Worm (Caenorhabditis elegans) whole organism, L4 larva: ENCODE data around the gene M151.3.

ENCODE experiments used
- T20F7.1 ChIP-seq: fragments of 200-800 bp; sonication (Bioruptor generic); optimal IDR thresholded peaks from 2 replicates; lab custom pipeline; 2018; ENCODE audit warnings: mild to moderate bottlenecking, missing genetic modification characterization, missing compliant biosample characterization
- ZK546.5 ChIP-seq, 2 experiments: sonication (generic microtip); optimal IDR thresholded peaks; 2 replicates each; lab custom pipeline; 2017; ENCODE audit warnings: missing biosample characterization in 2 of 2, missing genetic modification characterization in 2 of 2
- arid-1 ChIP-seq: fragments of 200-800 bp; sonication (Bioruptor generic); conservative IDR thresholded peaks from 2 replicates; pipeline ENCODE4 v1.3.6; 2022; ENCODE audit warnings: missing genetic modification reagents, missing genetic modification characterization, missing compliant biosample characterization
- attf-4 ChIP-seq: sonication (generic microtip); optimal IDR thresholded peaks from 3 replicates; lab custom pipeline; 2017; ENCODE audit warnings: missing biosample characterization, missing genetic modification characterization
- ces-1 ChIP-seq: fragments of 150-350 bp; sonication (generic microtip); optimal IDR thresholded peaks from 4 replicates; lab custom pipeline; 2014; ENCODE audit warnings: missing biosample characterization, missing genetic modification reagents, missing genetic modification characterization
- cey-2 ChIP-seq: sonication (generic microtip); optimal IDR thresholded peaks from 3 replicates; lab custom pipeline; 2017; ENCODE audit warnings: missing genetic modification characterization, mild to moderate bottlenecking, missing compliant biosample characterization, antibody characterized with exemption, borderline replicate concordance; ENCODE audit not compliant: insufficient read depth
- daf-8 ChIP-seq: fragments of 200-800 bp; sonication (Bioruptor generic); IDR thresholded peaks from 2 replicates; pipeline ENCODE4 v1.3.6; 2022; ENCODE audit warnings: missing genetic modification characterization, missing compliant biosample characterization
- dmd-6 ChIP-seq: fragments of 200-800 bp; sonication (Bioruptor generic); IDR thresholded peaks from 2 replicates; pipeline ENCODE4 v1.3.6; 2022; ENCODE audit warnings: missing genetic modification reagents, missing genetic modification characterization, missing compliant biosample characterization
- dve-1 ChIP-seq: sonication (generic microtip); optimal IDR thresholded peaks from 2 replicates; lab custom pipeline; 2017; ENCODE audit warnings: antibody characterized with exemption, mild to moderate bottlenecking, missing genetic modification characterization, missing compliant biosample characterization; ENCODE audit not compliant: insufficient read depth
- egl-27 ChIP-seq: sonication (generic microtip); optimal IDR thresholded peaks from 3 replicates; lab custom pipeline; 2017; ENCODE audit warnings: missing biosample characterization, missing genetic modification reagents, missing genetic modification characterization
- gei-8 ChIP-seq: fragments of 200-800 bp; sonication (Bioruptor generic); optimal IDR thresholded peaks from 2 replicates; lab custom pipeline; 2018; ENCODE audit warnings: mild to moderate bottlenecking, missing genetic modification characterization, missing compliant biosample characterization
- hif-1 ChIP-seq, 2 experiments: sonication (generic microtip); optimal IDR thresholded peaks; 2 replicates each; lab custom pipeline; 2016 to 2017; ENCODE audit warnings: missing compliant biosample characterization in 2 of 2, missing genetic modification characterization in 2 of 2, missing genetic modification reagents in 2 of 2, missing genotype in 2 of 2, mild to moderate bottlenecking in 1 of 2
- hlh-11 ChIP-seq: fragments of 200-800 bp; sonication (Bioruptor generic); optimal IDR thresholded peaks from 2 replicates; lab custom pipeline; 2018; ENCODE audit warnings: mild to moderate bottlenecking, missing genetic modification characterization, missing compliant biosample characterization
- hlh-30 ChIP-seq: sonication (generic microtip); optimal IDR thresholded peaks from 2 replicates; lab custom pipeline; 2017; ENCODE audit warnings: antibody characterized with exemption, mild to moderate bottlenecking, missing genetic modification characterization, missing compliant biosample characterization; ENCODE audit not compliant: insufficient read depth
- lim-7 ChIP-seq: fragments of 200-800 bp; sonication (Bioruptor generic); IDR thresholded peaks from 2 replicates; pipeline ENCODE4 v1.3.6; 2022; ENCODE audit warnings: missing genetic modification characterization, missing compliant biosample characterization
- lin-13 ChIP-seq: fragments of 150-350 bp; optimal IDR thresholded peaks from 2 replicates; lab custom pipeline; 2014; ENCODE audit warnings: missing biosample characterization, missing genetic modification reagents, missing genetic modification characterization
- lin-15B ChIP-seq: fragments of 150-350 bp; sonication (generic microtip); optimal IDR thresholded peaks from 3 replicates; lab custom pipeline; 2014; ENCODE audit warnings: missing biosample characterization, missing genetic modification characterization
- lin-39 ChIP-seq: fragments of 150-350 bp; optimal IDR thresholded peaks from 2 replicates; lab custom pipeline; 2014; ENCODE audit warnings: missing biosample characterization, missing genetic modification reagents, missing genetic modification characterization
- madf-5 ChIP-seq, 2 experiments: fragments of 200-800 bp; sonication (Bioruptor generic); IDR thresholded peaks; 2 replicates each; pipeline ENCODE4 v1.3.6; 2022; ENCODE audit warnings: missing compliant biosample characterization in 2 of 2, missing genetic modification characterization in 2 of 2
- mdl-1 ChIP-seq, 2 experiments: fragments of 150-350 bp in 1 of 2; sonication (generic microtip) in 1 of 2; optimal IDR thresholded peaks; 2 replicates each; lab custom pipeline; 2014 to 2017; ENCODE audit warnings: missing biosample characterization in 2 of 2, missing genetic modification characterization in 2 of 2
- mes-2 ChIP-seq: sonication (generic microtip); optimal IDR thresholded peaks from 2 replicates; lab custom pipeline; 2016; ENCODE audit warnings: missing genotype, mild to moderate bottlenecking, missing genetic modification characterization, missing compliant biosample characterization; ENCODE audit not compliant: poor library complexity, severe bottlenecking
- mxl-3 ChIP-seq: fragments of 200-800 bp; sonication (Bioruptor generic); optimal IDR thresholded peaks from 2 replicates; lab custom pipeline; 2018; ENCODE audit warnings: mild to moderate bottlenecking, missing genetic modification characterization, missing compliant biosample characterization
- nhr-28 ChIP-seq: fragments of 150-350 bp; optimal IDR thresholded peaks from 2 replicates; lab custom pipeline; 2014; ENCODE audit warnings: missing biosample characterization, missing genetic modification characterization
- nhr-41 ChIP-seq: fragments of 200-800 bp; sonication (Bioruptor generic); IDR thresholded peaks from 2 replicates; pipeline ENCODE4 v1.3.6; 2022; ENCODE audit warnings: missing genetic modification reagents, missing genetic modification characterization, missing compliant biosample characterization
- nhr-42 ChIP-seq: fragments of 200-800 bp; sonication (Bioruptor generic); IDR thresholded peaks from 2 replicates; pipeline ENCODE4 v1.3.6; 2022; ENCODE audit warnings: missing genetic modification characterization, missing compliant biosample characterization
- nhr-48 ChIP-seq: sonication (generic microtip); optimal IDR thresholded peaks from 2 replicates; lab custom pipeline; 2016; ENCODE audit warnings: mild to moderate bottlenecking, missing genetic modification characterization, missing compliant biosample characterization
- nhr-6 ChIP-seq: fragments of 150-350 bp; optimal IDR thresholded peaks from 2 replicates; lab custom pipeline; 2014; ENCODE audit warnings: missing biosample characterization, missing genetic modification characterization
- pqm-1 ChIP-seq: sonication (generic microtip); optimal IDR thresholded peaks from 2 replicates; lab custom pipeline; 2017; ENCODE audit warnings: missing biosample characterization, missing genetic modification characterization
- rbr-2 ChIP-seq: sonication (generic microtip); optimal IDR thresholded peaks from 2 replicates; lab custom pipeline; 2016; ENCODE audit warnings: missing genotype, missing genetic modification characterization, missing compliant biosample characterization
- skn-1 ChIP-seq: fragments of 150-350 bp; optimal IDR thresholded peaks from 2 replicates; lab custom pipeline; 2014; ENCODE audit warnings: missing biosample characterization, missing genetic modification characterization
- snpc-1.2 ChIP-seq: fragments of 200-800 bp; sonication (Bioruptor generic); IDR thresholded peaks from 2 replicates; pipeline ENCODE4 v1.3.6; 2022; ENCODE audit warnings: missing genetic modification reagents, missing genetic modification characterization, missing compliant biosample characterization
- snpc-4 ChIP-seq: fragments of 150-350 bp; optimal IDR thresholded peaks from 2 replicates; lab custom pipeline; 2014; ENCODE audit warnings: missing biosample characterization, missing genetic modification characterization
- spr-1 ChIP-seq: sonication (generic microtip); optimal IDR thresholded peaks from 2 replicates; lab custom pipeline; 2016; ENCODE audit warnings: mild to moderate bottlenecking, missing genetic modification characterization, missing compliant biosample characterization
- tra-1 ChIP-seq: fragments of 200-800 bp; sonication (Bioruptor generic); IDR thresholded peaks from 2 replicates; pipeline ENCODE4 v1.3.6; 2022; ENCODE audit warnings: missing genetic modification reagents, missing genetic modification characterization, missing compliant biosample characterization
- unc-130 ChIP-seq: sonication (generic microtip); optimal IDR thresholded peaks from 2 replicates; lab custom pipeline; 2016; ENCODE audit warnings: missing genetic modification reagents, missing genetic modification characterization, missing compliant biosample characterization
- vab-7 ChIP-seq: fragments of 200-800 bp; sonication (Bioruptor generic); IDR thresholded peaks from 2 replicates; pipeline ENCODE4 v1.3.6; 2022; ENCODE audit warnings: missing genetic modification reagents, missing genetic modification characterization, missing compliant biosample characterization
- zip-11 ChIP-seq: fragments of 200-800 bp; sonication (Bioruptor generic); IDR thresholded peaks from 2 replicates; pipeline ENCODE4 v1.3.6; 2022; ENCODE audit warnings: missing genetic modification characterization, missing compliant biosample characterization
- ztf-7 ChIP-seq: fragments of 150-350 bp; optimal IDR thresholded peaks from 2 replicates; lab custom pipeline; 2014; ENCODE audit warnings: missing biosample characterization, missing genetic modification characterization

M151.3 gene

DNA sequence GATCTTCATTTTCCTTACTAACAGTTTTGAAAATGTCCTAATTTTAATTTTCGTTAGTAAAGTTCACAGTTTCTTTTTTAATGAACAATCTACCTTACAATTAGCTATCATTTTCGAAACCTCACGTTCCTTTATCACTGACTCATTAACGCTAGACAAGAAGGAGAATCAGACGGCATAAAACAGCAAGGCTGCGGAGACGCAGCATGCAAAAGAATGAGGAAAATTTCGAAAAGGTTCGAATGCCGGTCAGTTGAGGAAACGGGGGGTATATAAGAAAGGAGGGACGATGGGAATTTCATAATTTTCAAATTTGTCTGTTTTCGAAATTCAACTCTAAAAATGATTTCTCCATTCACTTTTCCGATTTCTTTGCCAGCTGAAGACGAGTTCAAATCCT lies 35.0 kb downstream of the M151.3 start, which contains the start of gene F19B10.13:
Gene F19B10.13, plus strand, starts transcription at position 343 of the 400 bp plus-strand sequence.
- TF ChIP-seq skn-1 (no peak), lin-13 (GFP tag; lab: Kevin White, UChicago) (no peak), nhr-6 (peak; percentile 14), mxl-3 (GFP tag; lab: Kevin White, UChicago) (peak; percentile 16), hlh-11 (tag; lab: Kevin White, UChicago) (peak; percentile 51), hif-1 (tag; optimal IDR thresholded peaks at IDR 0.05; lab: Kevin White, UChicago) (peak in 1 of 2 experiments; percentile 19), mes-2 (tag; lab: Kevin White, UChicago) (peak; percentile 39), nhr-48 (tag; lab: Kevin White, UChicago) (no peak), nhr-28 (tag; lab: Kevin White, UChicago) (peak; percentile 36), hlh-30 (tag; lab: Kevin White, UChicago) (peak; percentile 38), pqm-1 (peak; percentile 26), dmd-6 (peak; percentile 58)

DNA sequence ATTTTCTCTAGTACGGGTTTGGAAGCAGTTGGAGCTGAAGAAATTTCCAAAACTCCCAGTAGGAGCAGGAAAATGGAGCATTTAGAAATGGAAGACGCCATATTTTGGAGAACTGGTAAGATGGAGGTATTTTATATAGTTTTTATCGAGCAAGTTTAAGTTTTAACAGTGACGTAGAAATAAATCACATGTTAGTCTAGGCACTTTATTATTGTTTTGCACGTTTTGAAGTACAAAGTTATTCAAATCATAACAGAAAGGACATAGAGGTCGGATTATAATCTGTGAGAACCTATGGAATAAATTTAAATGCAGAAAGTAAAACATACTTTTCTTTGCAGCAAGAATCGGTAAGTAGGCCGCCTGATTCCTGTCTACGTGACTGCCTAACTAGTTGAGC lies 36.8 kb downstream of the M151.3 start, which contains the start of gene F19B10.6:
Gene F19B10.6, minus strand, starts transcription at position 101 of the 400 bp plus-strand sequence.
- TF ChIP-seq hlh-30 (tag; lab: Kevin White, UChicago) (no peak), zip-11 (no peak), mxl-3 (GFP tag; lab: Kevin White, UChicago) (no peak), egl-27 (tag; lab: Kevin White, UChicago) (no peak), lin-39 (tag; lab: Kevin White, UChicago) (no peak), nhr-42 (GFP tag; lab: Robert Waterston, UW) (no peak), spr-1 (tag; lab: Kevin White, UChicago) (no peak), lim-7 (GFP tag; lab: Robert Waterston, UW) (no peak), madf-5 (GFP tag; IDR thresholded peaks at IDR 0.05; lab: Robert Waterston, UW) (no peak), snpc-4 (no peak), arid-1 (GFP tag; lab: Robert Waterston, UW) (no peak), rbr-2 (no peak), lin-15B (tag; lab: Kevin White, UChicago) (no peak), attf-4 (tag; lab: Kevin White, UChicago) (no peak)

DNA sequence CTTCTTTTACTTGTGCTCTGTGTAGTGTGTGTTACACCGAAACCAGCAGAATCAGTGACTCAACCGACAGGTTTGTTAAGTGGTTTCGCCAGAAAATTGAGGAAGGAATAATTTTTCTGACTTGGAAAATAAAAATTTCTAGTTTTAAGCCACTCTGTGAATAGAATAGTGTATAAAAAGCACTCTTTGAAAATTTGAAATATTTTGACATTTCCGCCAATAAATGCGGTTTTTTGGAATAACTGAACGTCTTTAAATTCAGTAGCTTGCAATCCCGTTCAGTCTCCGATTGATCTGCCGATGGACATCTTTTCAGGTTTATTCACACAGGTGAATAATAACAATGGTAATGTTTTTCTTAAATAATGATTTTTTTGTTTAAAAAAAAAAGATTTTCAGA lies 37.5 kb downstream of the M151.3 start, which contains the start of gene F19B10.3:
Gene F19B10.3, plus strand, starts transcription at position 301 of the 400 bp plus-strand sequence.
- TF ChIP-seq tra-1 (GFP tag; lab: Robert Waterston, UW) = no peak
- no peak for TF ChIP-seq cey-2 (tag; lab: Kevin White, UChicago)
- TF ChIP-seq T20F7.1 (GFP tag; lab: Kevin White, UChicago) = no peak
- TF ChIP-seq mdl-1 (tag; optimal IDR thresholded peaks at IDR 0.05; lab: Kevin White, UChicago) = no peak
- no peak for TF ChIP-seq unc-130 (GFP tag; lab: Kevin White, UChicago)
- no peak for TF ChIP-seq ZK546.5 (tag; optimal IDR thresholded peaks at IDR 0.05; lab: Kevin White, UChicago)
- no peak for TF ChIP-seq vab-7
- TF ChIP-seq snpc-1.2 = no peak
- no peak for TF ChIP-seq zip-11
- TF ChIP-seq daf-8 (GFP tag; lab: Robert Waterston, UW) = no peak
- TF ChIP-seq ces-1 = no peak
- TF ChIP-seq attf-4 (tag; lab: Kevin White, UChicago) = no peak
- TF ChIP-seq ztf-7 (tag; lab: Kevin White, UChicago) = no peak
- TF ChIP-seq nhr-41 (GFP tag; lab: Robert Waterston, UW) = no peak
- no peak for TF ChIP-seq gei-8 (GFP tag; lab: Kevin White, UChicago)
- TF ChIP-seq dve-1 = no peak
